Fruit fly (Drosophila melanogaster) whole organism, embryonic: ENCODE data around the gene dlp.

ENCODE experiments used
- ATbp ChIP-seq: fragments of 200-800 bp; sonication (Bioruptor generic); optimal IDR thresholded peaks from 2 replicates; lab custom pipeline; 2017; ENCODE audit warnings: missing biosample characterization, mild to moderate bottlenecking, missing genetic modification characterization, missing genetic modification reagents
- CG10431 ChIP-seq: fragments of 200-800 bp; sonication (Bioruptor generic); optimal IDR thresholded peaks from 3 replicates; lab custom pipeline; 2018; ENCODE audit warnings: missing biosample characterization, mild to moderate bottlenecking, missing genetic modification characterization
- CG1602 ChIP-seq: fragments of 200-800 bp; sonication (Bioruptor generic); optimal IDR thresholded peaks from 3 replicates; lab custom pipeline; 2016; ENCODE audit warnings: missing biosample characterization, missing genetic modification characterization
- CG17802 ChIP-seq: fragments of 200-800 bp; sonication (Bioruptor generic); optimal IDR thresholded peaks from 2 replicates; lab custom pipeline; 2018; ENCODE audit warnings: missing biosample characterization, mild to moderate bottlenecking, missing genetic modification characterization, moderate library complexity
- CG17829 ChIP-seq: fragments of 200-800 bp; optimal IDR thresholded peaks from 2 replicates; lab custom pipeline; 2019; ENCODE audit warnings: missing biosample characterization, mild to moderate bottlenecking, missing genetic modification characterization, moderate library complexity
- CG1792 ChIP-seq: fragments of 200-800 bp; sonication (Bioruptor generic); optimal IDR thresholded peaks from 2 replicates; lab custom pipeline; 2016; ENCODE audit warnings: missing biosample characterization, missing genetic modification characterization
- CG2199 ChIP-seq: fragments of 200-800 bp; sonication (Bioruptor generic); IDR thresholded peaks from 3 replicates; pipeline ENCODE4 v1.3.6; 2022; ENCODE audit warnings: missing biosample characterization, missing genetic modification characterization
- CG2678 ChIP-seq: fragments of 200-800 bp; sonication (Bioruptor generic); optimal IDR thresholded peaks from 3 replicates; lab custom pipeline; 2019; ENCODE audit warnings: missing biosample characterization, mild to moderate bottlenecking, missing genetic modification characterization, moderate library complexity
- CG3163 ChIP-seq: fragments of 200-800 bp; sonication (Bioruptor generic); optimal IDR thresholded peaks from 3 replicates; lab custom pipeline; 2016; ENCODE audit warnings: missing biosample characterization, missing genetic modification characterization
- CG33213 ChIP-seq: fragments of 200-800 bp; sonication (Bioruptor generic); optimal IDR thresholded peaks from 3 replicates; lab custom pipeline; 2016; ENCODE audit warnings: missing biosample characterization, missing genetic modification characterization
- CG33557 ChIP-seq: fragments of 200-800 bp; sonication (Bioruptor generic); optimal IDR thresholded peaks from 2 replicates; lab custom pipeline; 2019; ENCODE audit warnings: missing biosample characterization, mild to moderate bottlenecking, missing genetic modification characterization, moderate library complexity
- CG34224 ChIP-seq: fragments of 200-800 bp; sonication (Bioruptor generic); IDR thresholded peaks from 3 replicates; pipeline ENCODE4 v1.3.6; 2022; ENCODE audit warnings: missing biosample characterization, missing genetic modification characterization; ENCODE audit not compliant: partially characterized antibody
- CG34376 ChIP-seq: fragments of 200-800 bp; sonication (Bioruptor generic); optimal IDR thresholded peaks from 2 replicates; lab custom pipeline; 2018; ENCODE audit warnings: missing biosample characterization, mild to moderate bottlenecking, missing genetic modification characterization
- CG3726 ChIP-seq: fragments of 200-800 bp; sonication (Bioruptor generic); IDR thresholded peaks from 3 replicates; pipeline ENCODE4, ENCODE4 v1.3.6; 2022; ENCODE audit warnings: missing biosample characterization, missing genetic modification characterization
- CG3847 ChIP-seq: fragments of 200-800 bp; sonication (Bioruptor generic); IDR thresholded peaks from 2 replicates; pipeline ENCODE4 v1.3.6; 2022; ENCODE audit warnings: missing biosample characterization, missing genetic modification characterization
- CG6175 ChIP-seq: fragments of 200-800 bp; sonication (Bioruptor generic); IDR thresholded peaks from 3 replicates; pipeline ENCODE4 v1.3.6; 2022; ENCODE audit warnings: missing biosample characterization, missing genetic modification characterization
- CG6791 ChIP-seq: fragments of 200-800 bp; sonication (Bioruptor generic); IDR thresholded peaks from 3 replicates; pipeline ENCODE4 v1.3.6; 2022; ENCODE audit warnings: missing biosample characterization, missing genetic modification characterization; ENCODE audit not compliant: partially characterized antibody
- CG6854 ChIP-seq: fragments of 200-800 bp; sonication (Bioruptor generic); optimal IDR thresholded peaks from 3 replicates; lab custom pipeline; 2017; ENCODE audit warnings: missing biosample characterization, mild to moderate bottlenecking, missing genetic modification characterization
- CG7357 ChIP-seq: fragments of 200-800 bp; sonication (Bioruptor generic); IDR thresholded peaks from 3 replicates; pipeline ENCODE4 v1.3.6; 2022; ENCODE audit warnings: missing biosample characterization, missing genetic modification characterization
- CG7745 ChIP-seq: fragments of 200-800 bp; sonication (Bioruptor generic); optimal IDR thresholded peaks from 2 replicates; lab custom pipeline; 2018; ENCODE audit warnings: missing biosample characterization, mild to moderate bottlenecking, missing genetic modification characterization, moderate library complexity
- CHES-1-like ChIP-seq: fragments of 200-800 bp; sonication (Bioruptor generic); optimal IDR thresholded peaks from 2 replicates; lab custom pipeline; 2016; ENCODE audit warnings: missing biosample characterization, missing genetic modification characterization
- Dll ChIP-seq: fragments of 200-800 bp; sonication (Bioruptor generic); IDR thresholded peaks from 4 replicates; pipeline ENCODE4 v1.3.6; 2022; ENCODE audit warnings: missing biosample characterization, missing genetic modification characterization; ENCODE audit not compliant: partially characterized antibody
- Doc2 ChIP-seq: fragments of 200-800 bp; sonication (Bioruptor generic); IDR thresholded peaks from 2 replicates; pipeline ENCODE4 v1.3.6; 2022; ENCODE audit warnings: missing biosample characterization, missing genetic modification characterization
- Ets65A ChIP-seq: fragments of 200-800 bp; sonication (Bioruptor generic); peaks from one replicate; lab custom pipeline; 2016; ENCODE audit warnings: missing biosample characterization, missing genetic modification characterization
- Fer3 ChIP-seq: fragments of 200-800 bp; sonication (Bioruptor generic); optimal IDR thresholded peaks from 2 replicates; lab custom pipeline; 2018; ENCODE audit warnings: missing biosample characterization, mild to moderate bottlenecking, missing genetic modification characterization, moderate library complexity
- Hr39 ChIP-seq: fragments of >200 bp; optimal IDR thresholded peaks from 2 replicates; lab custom pipeline; 2017
- Meics ChIP-seq: fragments of 200-800 bp; sonication (Bioruptor generic); optimal IDR thresholded peaks from 2 replicates; lab custom pipeline; 2017; ENCODE audit warnings: missing biosample characterization, mild to moderate bottlenecking, missing genetic modification characterization
- Nf-YC ChIP-seq: fragments of 200-800 bp; optimal IDR thresholded peaks from 3 replicates; lab custom pipeline; 2019; ENCODE audit warnings: missing biosample characterization, mild to moderate bottlenecking, missing genetic modification characterization, moderate library complexity
- Stat92E ChIP-seq, 3 experiments: fragments of >200 bp in 2 of 3; fragments of 200-800 bp in 1 of 3; sonication (Bioruptor generic) in 1 of 3; optimal IDR thresholded peaks; 2 replicates each; lab custom pipeline; 2017 to 2019; ENCODE audit warnings: missing biosample characterization in 3 of 3, missing genetic modification characterization in 3 of 3, mild to moderate bottlenecking in 1 of 3, moderate library complexity in 1 of 3
- ap ChIP-seq: fragments of 200-800 bp; sonication (Bioruptor generic); IDR thresholded peaks from 2 replicates; pipeline ENCODE4 v1.3.6; 2022; ENCODE audit warnings: missing biosample characterization, missing genetic modification characterization
- ato ChIP-seq: fragments of 200-800 bp; sonication (Bioruptor generic); IDR thresholded peaks from 2 replicates; pipeline ENCODE4 v1.3.6; 2022; ENCODE audit warnings: missing biosample characterization, missing genetic modification characterization; ENCODE audit not compliant: partially characterized antibody
- bsh ChIP-seq, 2 experiments: fragments of 200-800 bp; sonication (Bioruptor generic); optimal IDR thresholded peaks; 2 replicates each; lab custom pipeline; 2017 to 2018; ENCODE audit warnings: mild to moderate bottlenecking in 2 of 2, missing biosample characterization in 2 of 2, missing genetic modification characterization in 2 of 2, moderate library complexity in 1 of 2
- cas ChIP-seq: fragments of 200-800 bp; sonication (Bioruptor generic); IDR thresholded peaks from 2 replicates; pipeline ENCODE4 v1.3.6; 2022; ENCODE audit warnings: missing biosample characterization, missing genetic modification characterization
- crc ChIP-seq: fragments of 200-800 bp; sonication (Bioruptor generic); optimal IDR thresholded peaks from 2 replicates; lab custom pipeline; 2016; ENCODE audit warnings: missing biosample characterization, missing genetic modification characterization
- dan ChIP-seq: fragments of 200-800 bp; sonication (Bioruptor generic); IDR thresholded peaks from 2 replicates; pipeline ENCODE4 v1.3.6; 2022; ENCODE audit warnings: missing biosample characterization, missing genetic modification characterization
- dati ChIP-seq: fragments of 200-800 bp; sonication (Bioruptor generic); IDR thresholded peaks from 2 replicates; pipeline ENCODE4 v1.3.6; 2022; ENCODE audit warnings: missing biosample characterization, missing genetic modification characterization
- fd96Cb ChIP-seq: fragments of 200-800 bp; sonication (Bioruptor generic); optimal IDR thresholded peaks from 2 replicates; lab custom pipeline; 2018; ENCODE audit warnings: missing biosample characterization, mild to moderate bottlenecking, missing genetic modification characterization, moderate library complexity
- ken ChIP-seq: fragments of 200-800 bp; sonication (Bioruptor generic); IDR thresholded peaks from 3 replicates; pipeline ENCODE4 v1.3.6; 2022; ENCODE audit warnings: missing biosample characterization, missing genetic modification characterization
- mirr ChIP-seq: fragments of 200-800 bp; sonication (Bioruptor generic); optimal IDR thresholded peaks from 3 replicates; lab custom pipeline; 2018; ENCODE audit warnings: missing biosample characterization, mild to moderate bottlenecking, missing genetic modification characterization
- nom ChIP-seq: fragments of 200-800 bp; sonication (Bioruptor generic); optimal IDR thresholded peaks from 2 replicates; lab custom pipeline; 2017; ENCODE audit warnings: missing biosample characterization, missing genetic modification characterization, mild to moderate bottlenecking, moderate library complexity, missing genetic modification reagents
- odd ChIP-seq: fragments of 200-800 bp; sonication (Bioruptor generic); optimal IDR thresholded peaks from 2 replicates; lab custom pipeline; 2017; ENCODE audit warnings: missing biosample characterization, mild to moderate bottlenecking, missing genetic modification characterization
- ssp ChIP-seq: fragments of 200-800 bp; sonication (Bioruptor generic); IDR thresholded peaks from 2 replicates; pipeline ENCODE4 v1.3.6; 2022; ENCODE audit warnings: missing biosample characterization, missing genetic modification characterization
- tll ChIP-seq, 2 experiments: fragments of 200-800 bp in 1 of 2; fragments of >200 bp in 1 of 2; sonication (Bioruptor generic) in 1 of 2; optimal IDR thresholded peaks; 2 replicates each; lab custom pipeline; 2017 to 2019; ENCODE audit warnings: missing biosample characterization in 2 of 2, missing genetic modification characterization in 2 of 2, mild to moderate bottlenecking in 1 of 2, moderate library complexity in 1 of 2

The dlp gene

dm6 chr3L:14661567-14662258 lies 29.3 kb downstream of the dlp start (continued):
- TF ChIP-seq CG1602 (GFP tag; lab: Kevin White, UChicago) (peak; percentile 69), CG33213 (GFP tag; lab: Kevin White, UChicago) (peak; percentile 62), ATbp (GFP tag; lab: Kevin White, UChicago) (peak; percentile 86), CG3163 (GFP tag; lab: Kevin White, UChicago) (peak; percentile 52), Hr39 (lab: Kevin White, UChicago) (no peak), CG6791 (GFP tag; lab: Robert Waterston, UW) (no peak), CG7357 (GFP tag; lab: Robert Waterston, UW) (peak; percentile 76; the same call in 2 of the 3 replicates), ssp (peak; percentile 73), CG3847 (GFP tag; lab: Robert Waterston, UW) (peak; percentile 71), Nf-YC (tag; lab: Kevin White, UChicago) (peak; percentile 39), mirr (GFP tag; lab: Kevin White, UChicago) (peak; percentile 7), odd (GFP tag; lab: Kevin White, UChicago) (peak; percentile 52), cas (GFP tag; lab: Robert Waterston, UW) (0 out of 2 replicates have a peak, but pooled peaks have one; percentile 14), CG34224 (GFP tag; lab: Robert Waterston, UW) (no peak), dati (peak; percentile 2; the same call in 1 of the 2 replicates), Dll (no peak), ap (GFP tag; lab: Robert Waterston, UW) (peak; percentile 69), CG2678 (tag; lab: Kevin White, UChicago) (peak; percentile 90), ato (GFP tag; lab: Robert Waterston, UW) (no peak), CG34376 (GFP tag; lab: Kevin White, UChicago) (peak; percentile 46), CG1792 (GFP tag; lab: Kevin White, UChicago) (peak; percentile 78)

DNA sequence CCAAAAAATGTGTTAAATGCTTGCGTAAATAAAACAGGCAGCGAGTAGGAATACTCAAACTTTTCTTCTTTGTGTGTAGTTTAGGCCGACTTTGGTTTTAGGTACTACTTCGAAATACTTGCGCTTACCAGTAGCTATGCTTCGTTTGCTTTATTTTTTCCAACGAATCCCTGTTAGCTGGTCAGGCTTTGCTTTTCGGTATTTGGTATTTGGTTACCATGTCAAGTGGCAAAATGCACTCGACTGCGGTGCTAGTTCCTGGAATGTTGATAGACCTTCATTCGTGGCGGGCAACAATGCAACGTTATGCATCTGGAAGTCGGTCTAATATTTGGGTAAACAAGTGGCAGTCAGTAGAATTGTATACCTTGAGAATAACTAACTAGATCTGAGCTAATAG lies 31.3 kb downstream of the dlp start:
- no peak for TF ChIP-seq CG7745 (tag; lab: Kevin White, UChicago)
- TF ChIP-seq CHES-1-like (GFP tag; lab: Kevin White, UChicago), result no peak
- TF ChIP-seq ken (GFP tag; lab: Robert Waterston, UW), result no peak
- no peak for TF ChIP-seq dan (GFP tag; lab: Robert Waterston, UW)
- TF ChIP-seq CG10431 (GFP tag; lab: Kevin White, UChicago), result no peak
- no peak for TF ChIP-seq bsh (GFP tag; optimal IDR thresholded peaks at IDR 0.05; lab: Kevin White, UChicago)
- TF ChIP-seq Stat92E (GFP tag; optimal IDR thresholded peaks at IDR 0.05; lab: Kevin White, UChicago), result peak in 1 of 3 experiments; percentile 71
- TF ChIP-seq Doc2 (GFP tag; lab: Robert Waterston, UW), result no peak
- TF ChIP-seq CG17829, result no peak
- TF ChIP-seq Ets65A (GFP tag; lab: Kevin White, UChicago), result peak; percentile 10
- no peak for TF ChIP-seq cas (GFP tag; lab: Robert Waterston, UW)
- TF ChIP-seq ap (GFP tag; lab: Robert Waterston, UW), result no peak
- no peak for TF ChIP-seq CG17802
- no peak for TF ChIP-seq fd96Cb
- no peak for TF ChIP-seq CG6854 (GFP tag; lab: Kevin White, UChicago)
- no peak for TF ChIP-seq nom (GFP tag; lab: Kevin White, UChicago)
- 0 out of 3 replicates have a peak, but pooled peaks have one; percentile 5 for TF ChIP-seq CG2199 (GFP tag; lab: Robert Waterston, UW)
- no peak for TF ChIP-seq CG33557 (GFP tag; lab: Kevin White, UChicago)
- no peak for TF ChIP-seq Meics (GFP tag; lab: Kevin White, UChicago)
- no peak for TF ChIP-seq Fer3
- TF ChIP-seq CG3726 (GFP tag; lab: Robert Waterston, UW), result no peak
- no peak for TF ChIP-seq crc (GFP tag; lab: Kevin White, UChicago)
- TF ChIP-seq CG6175 (GFP tag; lab: Robert Waterston, UW), result no peak
- peak in 1 of 2 experiments; percentile 62 for TF ChIP-seq tll (GFP tag; optimal IDR thresholded peaks at IDR 0.05; lab: Kevin White, UChicago)
